Worm (Caenorhabditis elegans): ENCODE data around the gene tatn-1.

The tatn-1 gene

ce11 chrX:14818464-14819259 lies 27.9 kb downstream of the tatn-1 start, which contains the start of gene epn-1:
Gene epn-1 (minus strand): TSS chrX:14818514.
- TF ChIP-seq dao-5 (tag; optimal IDR thresholded peaks at IDR 0.05): peak; percentile 47
- TF ChIP-seq him-1 (tag; optimal IDR thresholded peaks at IDR 0.05): peak; percentile 91
- peak; percentile 63 for TF ChIP-seq W03F9.2 (tag; optimal IDR thresholded peaks at IDR 0.05)

ce11 chrX:14819495-14819894 lies 28.7 kb downstream of the tatn-1 start:
- TF ChIP-seq dao-5 (tag; optimal IDR thresholded peaks at IDR 0.05) (no peak), W03F9.2 (tag; optimal IDR thresholded peaks at IDR 0.05) (no peak), him-1 (tag; optimal IDR thresholded peaks at IDR 0.05) (no peak)

- no peak for TF ChIP-seq dao-5 (tag; optimal IDR thresholded peaks at IDR 0.05)
- peak; percentile 71 for TF ChIP-seq W03F9.2 (tag; optimal IDR thresholded peaks at IDR 0.05)
- TF ChIP-seq him-1 (tag; optimal IDR thresholded peaks at IDR 0.05): peak; percentile 43
These were observed 33.8 kb downstream of the tatn-1 start, which contains the start of gene mbk-1 for ce11 chrX:14824490-14825050. Gene mbk-1 (minus strand): TSS chrX:14824540.

ce11 chrX:14828766-14829165 lies 38.0 kb downstream of the tatn-1 start:
- TF ChIP-seq him-1 (tag; optimal IDR thresholded peaks at IDR 0.05) (no peak), dao-5 (tag; optimal IDR thresholded peaks at IDR 0.05) (no peak), W03F9.2 (tag; optimal IDR thresholded peaks at IDR 0.05) (no peak)

- TF ChIP-seq him-1 (tag; optimal IDR thresholded peaks at IDR 0.05) (no peak), W03F9.2 (tag; optimal IDR thresholded peaks at IDR 0.05) (no peak), dao-5 (tag; optimal IDR thresholded peaks at IDR 0.05) (no peak)
These were observed 40.7 kb downstream of the tatn-1 start, which contains the start of gene dpf-2 for ce11 chrX:14831531-14831930. Gene dpf-2 (plus strand): TSS chrX:14831831.

ce11 chrX:14838339-14838738 lies 47.5 kb downstream of the tatn-1 start:
- no peak for TF ChIP-seq dao-5 (tag; optimal IDR thresholded peaks at IDR 0.05)
- no peak for TF ChIP-seq him-1 (tag; optimal IDR thresholded peaks at IDR 0.05)
- no peak for TF ChIP-seq W03F9.2 (tag; optimal IDR thresholded peaks at IDR 0.05)

- TF ChIP-seq W03F9.2 (tag; optimal IDR thresholded peaks at IDR 0.05) (peak; percentile 78), him-1 (tag; optimal IDR thresholded peaks at IDR 0.05) (peak; percentile 85), dao-5 (tag; optimal IDR thresholded peaks at IDR 0.05) (no peak)
These were observed 50.2 kb downstream of the tatn-1 start for ce11 chrX:14841030-14841429.

All from whole organism, L4/young adult.